Worm (Caenorhabditis elegans) whole organism, early embryonic: Measurements from ENCODE around the gene sbt-1.

Source experiments
- B0310.2 ChIP-seq: sonication (generic microtip); optimal IDR thresholded peaks from 2 replicates; lab custom pipeline; 2016; ENCODE audit warnings: mild to moderate bottlenecking, missing genetic modification characterization, missing compliant biosample characterization
- F13C5.2 ChIP-seq: sonication (generic microtip); optimal IDR thresholded peaks from 2 replicates; lab custom pipeline; 2017; ENCODE audit warnings: mild to moderate bottlenecking, missing genetic modification characterization, inconsistent platforms, missing compliant biosample characterization
- aly-1 ChIP-seq: sonication (generic microtip); optimal IDR thresholded peaks from 2 replicates; lab custom pipeline; 2016; ENCODE audit warnings: missing genetic modification characterization, missing compliant biosample characterization
- ama-1 ChIP-seq: fragments of 150-350 bp; optimal IDR thresholded peaks from 2 replicates; lab custom pipeline; 2014
- ceh-13 ChIP-seq: fragments of 200-800 bp; sonication (Bioruptor generic); optimal IDR thresholded peaks from 2 replicates; lab custom pipeline; 2018; ENCODE audit warnings: mild to moderate bottlenecking, missing genetic modification characterization, missing compliant biosample characterization
- ceh-36 ChIP-seq: sonication (generic microtip); optimal IDR thresholded peaks from 2 replicates; lab custom pipeline; 2016; ENCODE audit warnings: missing genetic modification characterization, inconsistent platforms, missing compliant biosample characterization
- ets-7 ChIP-seq: sonication (generic microtip); optimal IDR thresholded peaks from 2 replicates; lab custom pipeline; 2016; ENCODE audit warnings: missing genotype, missing genetic modification characterization, missing compliant biosample characterization
- flt-1 ChIP-seq: fragments of 200-800 bp; sonication (Bioruptor generic); IDR thresholded peaks from 2 replicates; pipeline ENCODE4 v1.3.6; 2022; ENCODE audit warnings: missing genetic modification characterization, missing compliant biosample characterization
- hmbx-1 ChIP-seq: sonication (generic microtip); optimal IDR thresholded peaks from 2 replicates; lab custom pipeline; 2016; ENCODE audit warnings: mild to moderate bottlenecking, missing genetic modification characterization, missing compliant biosample characterization
- hmg-4 ChIP-seq: fragments of 200-800 bp; sonication (Bioruptor generic); optimal IDR thresholded peaks from 2 replicates; lab custom pipeline; 2018; ENCODE audit warnings: mild to moderate bottlenecking, missing genetic modification characterization, missing compliant biosample characterization
- hnd-1 ChIP-seq: sonication (generic microtip); optimal IDR thresholded peaks from 2 replicates; lab custom pipeline; 2016; ENCODE audit warnings: missing genetic modification characterization, missing compliant biosample characterization
- pes-1 ChIP-seq: fragments of 200-800 bp; sonication (Bioruptor generic); IDR thresholded peaks from 2 replicates; pipeline ENCODE4 v1.3.6; 2022; ENCODE audit warnings: missing genetic modification reagents, missing genetic modification characterization, missing compliant biosample characterization
- scrt-1 ChIP-seq: fragments of 200-800 bp; sonication (Bioruptor generic); IDR thresholded peaks from 2 replicates; pipeline ENCODE4 v1.3.6; 2022; ENCODE audit warnings: missing genetic modification characterization, missing compliant biosample characterization
- sea-1 ChIP-seq: fragments of 200-800 bp; sonication (Bioruptor generic); conservative IDR thresholded peaks from 2 replicates; pipeline ENCODE4 v1.3.6; 2022; ENCODE audit warnings: missing genetic modification characterization, missing compliant biosample characterization
- tbx-11 ChIP-seq: fragments of 200-800 bp; sonication (Bioruptor generic); IDR thresholded peaks from 2 replicates; pipeline ENCODE4 v1.3.6; 2022; ENCODE audit warnings: missing genetic modification characterization, missing compliant biosample characterization
- tbx-37 ChIP-seq: fragments of 200-800 bp; sonication (Bioruptor generic); conservative IDR thresholded peaks from 2 replicates; pipeline ENCODE4 v1.3.6; 2022; ENCODE audit warnings: missing genetic modification reagents, missing genetic modification characterization, missing compliant biosample characterization
- tra-4 ChIP-seq: sonication (generic microtip); optimal IDR thresholded peaks from 2 replicates; lab custom pipeline; 2017; ENCODE audit warnings: missing genetic modification characterization, missing compliant biosample characterization

The sbt-1 gene

ce11 chrV:20793761-20794160 is 34.9 kb downstream of the sbt-1 start:
- TF ChIP-seq tbx-11 (GFP tag; lab: Robert Waterston, UW): no peak
- no peak for TF ChIP-seq scrt-1 (GFP tag; lab: Robert Waterston, UW)
- peak; percentile 41; the same call in 1 of the 2 replicates for TF ChIP-seq pes-1 (GFP tag; lab: Robert Waterston, UW)

ce11 chrV:20792371-20792890 is 36.2 kb downstream of the sbt-1 start, which contains the start of gene Y44A6D.3:
Y44A6D.3 (minus strand) TSS chrV:20792421.
- TF ChIP-seq flt-1: no peak
- TF ChIP-seq ceh-13 (GFP tag; lab: Kevin White, UChicago): no peak
- TF ChIP-seq F13C5.2 (tag; lab: Kevin White, UChicago): no peak
- TF ChIP-seq tra-4 (tag; lab: Kevin White, UChicago): no peak
- TF ChIP-seq hnd-1 (tag; lab: Kevin White, UChicago): no peak
- TF ChIP-seq tbx-11 (GFP tag; lab: Robert Waterston, UW): no peak
- TF ChIP-seq pes-1 (GFP tag; lab: Robert Waterston, UW): no peak
- no peak for TF ChIP-seq ets-7 (tag; lab: Kevin White, UChicago)
- no peak for TF ChIP-seq ama-1
- TF ChIP-seq hmbx-1: no peak
- TF ChIP-seq scrt-1 (GFP tag; lab: Robert Waterston, UW): no peak
- no peak for TF ChIP-seq tbx-37 (GFP tag; lab: Robert Waterston, UW)
- TF ChIP-seq hmg-4 (GFP tag; lab: Kevin White, UChicago): no peak

- TF ChIP-seq ceh-36 (tag; lab: Kevin White, UChicago): no peak
- no peak for TF ChIP-seq sea-1 (GFP tag; lab: Robert Waterston, UW)
- no peak for TF ChIP-seq B0310.2 (tag; lab: Kevin White, UChicago)
- TF ChIP-seq hnd-1 (tag; lab: Kevin White, UChicago): no peak
- TF ChIP-seq pes-1 (GFP tag; lab: Robert Waterston, UW): no peak
- no peak for TF ChIP-seq tbx-37 (GFP tag; lab: Robert Waterston, UW)
- TF ChIP-seq hmg-4 (GFP tag; lab: Kevin White, UChicago): no peak
- no peak for TF ChIP-seq tbx-11 (GFP tag; lab: Robert Waterston, UW)
- no peak for TF ChIP-seq ceh-13 (GFP tag; lab: Kevin White, UChicago)
- no peak for TF ChIP-seq ets-7 (tag; lab: Kevin White, UChicago)
- TF ChIP-seq tra-4 (tag; lab: Kevin White, UChicago): no peak
- no peak for TF ChIP-seq hmbx-1
- TF ChIP-seq flt-1: no peak
- no peak for TF ChIP-seq aly-1 (tag; lab: Kevin White, UChicago)
- TF ChIP-seq ama-1: no peak
- TF ChIP-seq scrt-1 (GFP tag; lab: Robert Waterston, UW): no peak
Observed at ce11 chrV:20790616-20791015, 38.1 kb downstream of the sbt-1 start.

- TF ChIP-seq tbx-11 (GFP tag; lab: Robert Waterston, UW) (no peak), ceh-36 (tag; lab: Kevin White, UChicago) (no peak), hmbx-1 (no peak), sea-1 (GFP tag; lab: Robert Waterston, UW) (no peak), tra-4 (tag; lab: Kevin White, UChicago) (no peak), tbx-37 (GFP tag; lab: Robert Waterston, UW) (no peak), ceh-13 (GFP tag; lab: Kevin White, UChicago) (no peak), flt-1 (no peak), B0310.2 (tag; lab: Kevin White, UChicago) (no peak), ets-7 (tag; lab: Kevin White, UChicago) (no peak), scrt-1 (GFP tag; lab: Robert Waterston, UW) (no peak), hmg-4 (GFP tag; lab: Kevin White, UChicago) (no peak), aly-1 (tag; lab: Kevin White, UChicago) (no peak)
Observed at ce11 chrV:20790011-20790410, 38.7 kb downstream of the sbt-1 start, which contains the start of gene Y44A6D.1. Y44A6D.1 (minus strand) TSS chrV:20790033.

- no peak for TF ChIP-seq tbx-11 (GFP tag; lab: Robert Waterston, UW)
- TF ChIP-seq tbx-37 (GFP tag; lab: Robert Waterston, UW): no peak
- no peak for TF ChIP-seq hmbx-1
- TF ChIP-seq pes-1 (GFP tag; lab: Robert Waterston, UW): no peak
- no peak for TF ChIP-seq ceh-13 (GFP tag; lab: Kevin White, UChicago)
Observed at ce11 chrV:20789105-20789504, 39.6 kb downstream of the sbt-1 start, which contains the start of gene tpan-1. tpan-1 (plus strand) TSS chrV:20789502.

ce11 chrV:20785848-20786225 is 42.8 kb downstream of the sbt-1 start:
- no peak for TF ChIP-seq tra-4 (tag; lab: Kevin White, UChicago)
- no peak for TF ChIP-seq pes-1 (GFP tag; lab: Robert Waterston, UW)
- no peak for TF ChIP-seq B0310.2 (tag; lab: Kevin White, UChicago)
- TF ChIP-seq ama-1: no peak
- TF ChIP-seq hnd-1 (tag; lab: Kevin White, UChicago): no peak
- no peak for TF ChIP-seq flt-1
- TF ChIP-seq ceh-13 (GFP tag; lab: Kevin White, UChicago): no peak
- no peak for TF ChIP-seq tbx-11 (GFP tag; lab: Robert Waterston, UW)
- no peak for TF ChIP-seq ceh-36 (tag; lab: Kevin White, UChicago)
- TF ChIP-seq aly-1 (tag; lab: Kevin White, UChicago): no peak
- no peak for TF ChIP-seq sea-1 (GFP tag; lab: Robert Waterston, UW)
- no peak for TF ChIP-seq F13C5.2 (tag; lab: Kevin White, UChicago)
- TF ChIP-seq tbx-37 (GFP tag; lab: Robert Waterston, UW): no peak
- TF ChIP-seq hmbx-1: no peak
- no peak for TF ChIP-seq hmg-4 (GFP tag; lab: Kevin White, UChicago)
- no peak for TF ChIP-seq scrt-1 (GFP tag; lab: Robert Waterston, UW)
- TF ChIP-seq ets-7 (tag; lab: Kevin White, UChicago): no peak
